Worm (Caenorhabditis elegans): ENCODE measurements around the gene R10D12.8.

- TF ChIP-seq elt-3 (tag; optimal IDR thresholded peaks at IDR 0.05) (no peak), mep-1 (tag; optimal IDR thresholded peaks at IDR 0.05) (no peak), nhr-28 (tag; optimal IDR thresholded peaks at IDR 0.05) (no peak), lsy-2 (tag; optimal IDR thresholded peaks at IDR 0.05) (no peak), sptf-1 (tag; optimal IDR thresholded peaks at IDR 0.05) (no peak), unc-62 (GFP tag; optimal IDR thresholded peaks at IDR 0.05) (no peak), ztf-11 (tag; optimal IDR thresholded peaks at IDR 0.05) (no peak), snpc-4 (tag; optimal IDR thresholded peaks at IDR 0.05) (no peak), ceh-43 (GFP tag; optimal IDR thresholded peaks at IDR 0.05) (no peak)
These were observed 50.6 kb downstream of the R10D12.8 start, which contains the start of gene C06B3.1 for ce11 chrV:13902495-13902894.

Measured in whole organism, mixed stage, embryonic.